Fruit fly (Drosophila melanogaster) whole organism, embryonic: ENCODE data around the gene CG34291.

Experiments used
- Blimp-1 ChIP-seq: fragments of 200-800 bp; sonication (Bioruptor generic); optimal IDR thresholded peaks from 3 replicates; lab custom pipeline; 2018; ENCODE audit warnings: missing biosample characterization, missing genetic modification characterization, mild to moderate bottlenecking, moderate library complexity, missing genetic modification reagents
- CG10462 ChIP-seq: fragments of 200-800 bp; sonication (Bioruptor generic); optimal IDR thresholded peaks from 2 replicates; lab custom pipeline; 2016; ENCODE audit warnings: missing biosample characterization, missing genetic modification characterization
- CG11085 ChIP-seq: fragments of 200-800 bp; sonication (Bioruptor generic); IDR thresholded peaks from 2 replicates; pipeline ENCODE4 v1.3.6; 2022; ENCODE audit warnings: missing biosample characterization, missing genetic modification characterization
- CG8290 ChIP-seq, 3 experiments: fragments of 200-800 bp; sonication (Bioruptor generic); optimal IDR thresholded peaks; 2 replicates each; lab custom pipeline; 2016 to 2019; ENCODE audit warnings: missing biosample characterization in 3 of 3, missing genetic modification characterization in 3 of 3, mild to moderate bottlenecking in 2 of 3, moderate library complexity in 1 of 3
- CG9797 ChIP-seq: fragments of 200-800 bp; sonication (Bioruptor generic); optimal IDR thresholded peaks from 3 replicates; lab custom pipeline; 2018; ENCODE audit warnings: missing biosample characterization, mild to moderate bottlenecking, missing genetic modification characterization
- CHES-1-like ChIP-seq: fragments of 200-800 bp; sonication (Bioruptor generic); optimal IDR thresholded peaks from 2 replicates; lab custom pipeline; 2016; ENCODE audit warnings: missing biosample characterization, missing genetic modification characterization
- Doc2 ChIP-seq: fragments of 200-800 bp; sonication (Bioruptor generic); IDR thresholded peaks from 2 replicates; pipeline ENCODE4 v1.3.6; 2022; ENCODE audit warnings: missing biosample characterization, missing genetic modification characterization
- ash1 ChIP-seq: fragments of 200-800 bp; sonication (Bioruptor generic); optimal IDR thresholded peaks from 2 replicates; lab custom pipeline; 2018; ENCODE audit warnings: missing biosample characterization, mild to moderate bottlenecking, missing genetic modification characterization
- fd3F ChIP-seq: fragments of 200-800 bp; sonication (Bioruptor generic); optimal IDR thresholded peaks from 2 replicates; lab custom pipeline; 2018; ENCODE audit warnings: missing biosample characterization, mild to moderate bottlenecking, missing genetic modification characterization, moderate library complexity

DNA sequence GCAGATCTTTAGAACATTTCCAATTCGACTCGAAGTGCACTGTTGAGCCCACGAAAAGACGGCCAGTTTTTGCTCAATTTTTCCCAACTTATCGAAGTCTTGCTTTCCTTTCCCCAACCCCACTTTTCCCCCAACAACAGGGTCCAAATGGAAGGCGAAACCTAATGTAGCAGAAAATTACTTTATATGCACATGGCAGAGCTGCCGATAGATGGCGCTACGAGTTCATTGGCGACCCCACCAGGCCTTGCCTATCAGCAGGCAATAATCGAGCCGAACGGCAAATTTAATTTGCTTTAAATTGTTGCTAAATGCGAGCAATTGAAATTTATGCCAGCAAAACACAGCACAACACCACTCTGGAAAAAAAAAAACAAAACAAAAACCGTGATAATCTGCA is 6.9 kb upstream of the CG34291 start:
- no peak for TF ChIP-seq ash1
- TF ChIP-seq CHES-1-like (GFP tag; lab: Kevin White, UChicago) = no peak
- no peak for TF ChIP-seq Doc2 (GFP tag; lab: Robert Waterston, UW)
- no peak for TF ChIP-seq CG10462 (GFP tag; lab: Kevin White, UChicago)
- no peak for TF ChIP-seq CG8290 (GFP tag; optimal IDR thresholded peaks at IDR 0.05; lab: Kevin White, UChicago)
- TF ChIP-seq CG8290 (tag; optimal IDR thresholded peaks at IDR 0.05; lab: Kevin White, UChicago) = no peak
- no peak for TF ChIP-seq Blimp-1
- no peak for TF ChIP-seq CG11085 (GFP tag; lab: Robert Waterston, UW)
- TF ChIP-seq fd3F (GFP tag; lab: Kevin White, UChicago) = no peak
- TF ChIP-seq CG9797 (GFP tag; lab: Kevin White, UChicago) = no peak
